Fruit fly (Drosophila melanogaster): ENCODE data around the gene robo3.

DNA sequence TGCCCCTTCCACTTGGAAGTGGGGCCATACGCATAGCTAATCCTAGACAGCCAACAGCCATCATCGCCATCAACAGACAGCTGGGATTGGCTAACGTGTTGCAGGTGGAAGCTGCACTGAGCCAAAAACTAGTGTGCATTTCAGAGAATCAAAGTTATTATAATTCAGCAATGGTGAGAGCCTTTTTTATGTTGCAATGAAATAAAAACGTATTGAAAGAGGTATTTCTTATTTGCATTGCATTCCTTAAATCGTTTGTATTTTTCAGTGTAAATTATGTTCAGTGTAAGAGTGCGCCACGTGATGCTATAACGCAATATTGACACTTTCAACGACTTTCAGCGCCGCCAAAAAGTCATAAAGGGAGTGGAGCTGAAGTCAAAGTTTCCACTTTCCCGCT lies 42.6 kb upstream of the robo3 start:
- TF ChIP-seq CG8478 (optimal IDR thresholded peaks at IDR 0.05), result no peak
- no peak for TF ChIP-seq CTCF (optimal IDR thresholded peaks at IDR 0.05)
